Fruit fly (Drosophila melanogaster) whole organism, adult: ENCODE measurements around the gene Sarm.

ENCODE experiments used
- CG11617 ChIP-seq: fragments of 200-800 bp; sonication (Bioruptor generic); optimal IDR thresholded peaks from 2 replicates; lab custom pipeline; 2017; ENCODE audit warnings: mild to moderate bottlenecking, missing biosample characterization, missing genetic modification reagents, missing genetic modification characterization
- CG12768 ChIP-seq: fragments of 200-800 bp; sonication (Bioruptor generic); optimal IDR thresholded peaks from 2 replicates; lab custom pipeline; 2017; ENCODE audit warnings: missing biosample characterization, missing genetic modification characterization, mild to moderate bottlenecking, moderate library complexity, missing genetic modification reagents
- CG14711 ChIP-seq: fragments of 200-800 bp; sonication (Bioruptor generic); optimal IDR thresholded peaks from 2 replicates; lab custom pipeline; 2018; ENCODE audit warnings: missing biosample characterization, mild to moderate bottlenecking, missing genetic modification characterization, moderate library complexity
- CG1620 ChIP-seq: fragments of 200-800 bp; sonication (Bioruptor generic); optimal IDR thresholded peaks from 2 replicates; lab custom pipeline; 2016; ENCODE audit warnings: missing biosample characterization, missing genetic modification characterization
- CG33017 ChIP-seq: fragments of 200-800 bp; sonication (Bioruptor generic); optimal IDR thresholded peaks from 2 replicates; lab custom pipeline; 2018; ENCODE audit warnings: missing biosample characterization, mild to moderate bottlenecking, missing genetic modification characterization, moderate library complexity
- CG5204 ChIP-seq: fragments of 200-800 bp; sonication (Bioruptor generic); optimal IDR thresholded peaks from 2 replicates; lab custom pipeline; 2016; ENCODE audit warnings: missing biosample characterization, missing genetic modification characterization
- CG7045 ChIP-seq: fragments of 200-800 bp; sonication (Bioruptor generic); optimal IDR thresholded peaks from 2 replicates; lab custom pipeline; 2017; ENCODE audit warnings: missing biosample characterization, mild to moderate bottlenecking, missing genetic modification characterization
- CG7101 ChIP-seq: fragments of 200-800 bp; sonication (Bioruptor generic); optimal IDR thresholded peaks from 2 replicates; lab custom pipeline; 2018; ENCODE audit warnings: missing biosample characterization, mild to moderate bottlenecking, missing genetic modification characterization, moderate library complexity
- Clk ChIP-seq: fragments of 200-800 bp; sonication (Bioruptor generic); optimal IDR thresholded peaks from 2 replicates; lab custom pipeline; 2017; ENCODE audit warnings: missing biosample characterization, missing genetic modification characterization
- Crg-1 ChIP-seq: fragments of 200-800 bp; sonication (Bioruptor generic); optimal IDR thresholded peaks from 2 replicates; lab custom pipeline; 2016; ENCODE audit warnings: missing biosample characterization, missing genetic modification characterization
- Hr96 ChIP-seq: fragments of 200-800 bp; sonication (Bioruptor generic); optimal IDR thresholded peaks from 2 replicates; lab custom pipeline; 2016; ENCODE audit warnings: missing biosample characterization, missing genetic modification characterization
- Mnt ChIP-seq: fragments of 200-800 bp; sonication (Bioruptor generic); optimal IDR thresholded peaks from 2 replicates; lab custom pipeline; 2016; ENCODE audit warnings: missing biosample characterization, mild to moderate bottlenecking, missing genetic modification characterization
- bab1 ChIP-seq: fragments of 200-800 bp; sonication (Bioruptor generic); optimal IDR thresholded peaks from 3 replicates; lab custom pipeline; 2019; ENCODE audit warnings: missing biosample characterization, mild to moderate bottlenecking, missing genetic modification characterization, moderate library complexity
- cic ChIP-seq: fragments of 200-800 bp; sonication (Bioruptor generic); optimal IDR thresholded peaks from 2 replicates; lab custom pipeline; 2017; ENCODE audit warnings: missing biosample characterization, mild to moderate bottlenecking, missing genetic modification characterization, moderate library complexity
- cnc ChIP-seq, 2 experiments: fragments of >200 bp; optimal IDR thresholded peaks; 2 replicates each; lab custom pipeline; 2017
- kay ChIP-seq: fragments of 200-800 bp; sonication (Bioruptor generic); peaks from one replicate; lab custom pipeline; 2016; ENCODE audit warnings: missing biosample characterization, missing genetic modification characterization, borderline replicate concordance
- ovo ChIP-seq: fragments of 200-800 bp; sonication (Bioruptor generic); optimal IDR thresholded peaks from 2 replicates; lab custom pipeline; 2016; ENCODE audit warnings: missing biosample characterization, missing genetic modification characterization
- pad ChIP-seq: fragments of 200-800 bp; sonication (Bioruptor generic); optimal IDR thresholded peaks from 3 replicates; lab custom pipeline; 2017; ENCODE audit warnings: missing biosample characterization, missing genetic modification characterization, mild to moderate bottlenecking, moderate library complexity, missing genetic modification reagents
- tj ChIP-seq: fragments of 200-800 bp; sonication (Bioruptor generic); optimal IDR thresholded peaks from 3 replicates; lab custom pipeline; 2017; ENCODE audit warnings: missing biosample characterization, mild to moderate bottlenecking, missing genetic modification characterization, moderate library complexity
- toe ChIP-seq: fragments of 200-800 bp; sonication (Bioruptor generic); optimal IDR thresholded peaks from 2 replicates; lab custom pipeline; 2016; ENCODE audit warnings: missing biosample characterization, missing genetic modification characterization

Gene Sarm

dm6 chr3L:8096106-8096558 lies 32.5 kb downstream of the Sarm start:
- TF ChIP-seq CG7045 (GFP tag; lab: Kevin White, UChicago), result peak; percentile 99
- peak; percentile 99 for TF ChIP-seq CG11617 (GFP tag; lab: Kevin White, UChicago)
- peak; percentile 96 for TF ChIP-seq toe
- peak; percentile 94 for TF ChIP-seq Crg-1
- peak; percentile 98 for TF ChIP-seq CG7101
- TF ChIP-seq ovo (GFP tag; lab: Kevin White, UChicago), result peak; percentile 96
- peak; percentile 93 for TF ChIP-seq Mnt (GFP tag; lab: Kevin White, UChicago)
- TF ChIP-seq CG1620, result peak; percentile 87
- peak; percentile 96 for TF ChIP-seq bab1 (GFP tag; lab: Kevin White, UChicago)
- peak; percentile 90 for TF ChIP-seq pad (GFP tag; lab: Kevin White, UChicago)
- TF ChIP-seq CG12768, result peak; percentile 99
- peak; percentile 96 for TF ChIP-seq Clk (GFP tag; lab: Kevin White, UChicago)
- TF ChIP-seq CG33017, result peak; percentile 98
- peak; percentile 94 for TF ChIP-seq CG14711 (tag; lab: Kevin White, UChicago)
- peak; percentile 98 for TF ChIP-seq kay
- TF ChIP-seq Hr96, result peak; percentile 89
- peak; percentile 85 for TF ChIP-seq cic
- peak; percentile 92 for TF ChIP-seq tj
- no peak for TF ChIP-seq cnc (optimal IDR thresholded peaks at IDR 0.05; lab: Kevin White, UChicago)
- TF ChIP-seq CG5204 (GFP tag; lab: Kevin White, UChicago), result peak; percentile 95

DNA sequence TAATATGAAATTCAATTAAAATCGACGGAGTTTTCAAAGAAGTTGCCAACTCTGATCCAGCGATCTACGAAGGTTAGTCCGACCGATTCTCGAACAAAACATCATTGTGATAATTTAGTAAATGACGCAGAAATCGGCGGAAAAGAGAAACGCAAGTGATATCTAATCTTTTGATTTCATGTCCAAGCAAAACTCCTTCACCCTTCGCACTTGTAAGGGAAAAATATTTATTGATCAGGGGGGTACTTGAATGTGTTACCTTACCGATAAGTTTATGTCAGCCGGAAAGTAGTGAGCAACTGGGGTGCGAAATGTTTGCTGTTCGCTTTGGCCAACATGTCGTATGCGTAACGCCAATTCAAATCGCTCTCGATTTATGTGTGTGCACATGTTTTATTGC lies 33.4 kb downstream of the Sarm start:
- TF ChIP-seq CG5204 (GFP tag; lab: Kevin White, UChicago) (no peak), CG1620 (no peak), cic (no peak), CG11617 (GFP tag; lab: Kevin White, UChicago) (no peak), CG7101 (no peak), Crg-1 (no peak), CG12768 (no peak), cnc (optimal IDR thresholded peaks at IDR 0.05; lab: Kevin White, UChicago) (no peak), Hr96 (no peak), CG33017 (no peak), kay (no peak), tj (no peak), pad (GFP tag; lab: Kevin White, UChicago) (no peak)

DNA sequence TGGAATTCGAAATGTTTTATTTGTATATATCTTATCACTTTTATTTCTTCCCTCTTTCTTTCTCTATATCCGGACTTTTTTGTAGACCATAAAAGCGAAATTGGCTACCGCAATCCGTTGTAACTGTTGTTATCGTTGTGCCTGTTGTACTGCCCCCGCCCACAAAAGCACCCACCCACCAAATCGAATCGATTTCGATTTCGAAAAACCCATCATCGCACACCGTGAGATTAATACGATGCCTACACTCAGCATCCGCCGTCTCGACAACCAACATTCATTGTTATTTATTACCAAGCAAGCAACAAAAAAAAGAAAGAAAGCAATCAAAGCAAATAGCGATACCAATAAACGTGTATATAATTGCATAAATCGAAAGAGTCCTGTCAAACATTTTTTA lies 44.5 kb downstream of the Sarm start:
- no peak for TF ChIP-seq CG12768
- no peak for TF ChIP-seq Crg-1
- TF ChIP-seq toe, result no peak
- TF ChIP-seq CG7101, result no peak
- no peak for TF ChIP-seq pad (GFP tag; lab: Kevin White, UChicago)
- no peak for TF ChIP-seq CG5204 (GFP tag; lab: Kevin White, UChicago)
- no peak for TF ChIP-seq CG14711 (tag; lab: Kevin White, UChicago)
- no peak for TF ChIP-seq bab1 (GFP tag; lab: Kevin White, UChicago)
- no peak for TF ChIP-seq cic
- no peak for TF ChIP-seq CG7045 (GFP tag; lab: Kevin White, UChicago)
- no peak for TF ChIP-seq cnc (optimal IDR thresholded peaks at IDR 0.05; lab: Kevin White, UChicago)
- no peak for TF ChIP-seq CG1620

dm6 chr3L:8108886-8109285 lies 45.2 kb downstream of the Sarm start, which contains the start of gene fan:
Gene fan (plus strand): TSS chr3L:8109132.
- TF ChIP-seq Hr96 (no peak), CG11617 (GFP tag; lab: Kevin White, UChicago) (no peak), CG12768 (no peak), Crg-1 (no peak), pad (GFP tag; lab: Kevin White, UChicago) (no peak), CG1620 (no peak), cnc (optimal IDR thresholded peaks at IDR 0.05; lab: Kevin White, UChicago) (no peak)

DNA sequence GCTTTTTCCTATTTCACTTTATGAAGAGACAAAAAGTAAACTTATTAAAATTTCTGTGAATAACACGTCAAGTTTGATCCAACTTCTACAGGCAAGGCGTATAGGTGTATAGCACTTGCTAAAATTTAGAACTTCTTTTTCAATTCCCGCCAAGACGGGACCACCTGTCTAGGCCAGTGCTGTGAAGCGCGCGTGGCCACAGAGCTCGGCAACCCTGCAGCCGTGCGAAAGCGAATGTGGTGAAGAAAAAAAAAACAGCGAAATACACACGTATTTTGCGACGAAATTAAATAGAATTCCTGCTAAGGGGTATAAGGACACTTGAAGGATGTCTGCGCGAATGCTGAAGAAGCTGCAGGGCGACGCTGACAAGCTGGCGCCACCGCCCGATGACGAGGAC lies 46.5 kb downstream of the Sarm start, which contains the start of gene Nulp1:
Nulp1 (plus strand) TSS at position 198 of the 400 bp plus-strand sequence.
- TF ChIP-seq Clk (GFP tag; lab: Kevin White, UChicago) (no peak), CG12768 (peak; percentile 40), CG7101 (peak; percentile 22), bab1 (GFP tag; lab: Kevin White, UChicago) (peak; percentile 33), CG33017 (peak; percentile 2), toe (no peak), pad (GFP tag; lab: Kevin White, UChicago) (peak; percentile 46), Crg-1 (peak; percentile 74), CG1620 (peak; percentile 57), Hr96 (no peak), ovo (GFP tag; lab: Kevin White, UChicago) (no peak), Mnt (GFP tag; lab: Kevin White, UChicago) (peak; percentile 73), CG14711 (tag; lab: Kevin White, UChicago) (peak; percentile 98)

- TF ChIP-seq CG5204 (GFP tag; lab: Kevin White, UChicago) (no peak), CG33017 (peak; percentile 79), CG12768 (peak; percentile 91), CG14711 (tag; lab: Kevin White, UChicago) (peak; percentile 77), cic (peak; percentile 77), Hr96 (no peak), Crg-1 (peak; percentile 94), kay (peak; percentile 99), Mnt (GFP tag; lab: Kevin White, UChicago) (peak; percentile 95), CG1620 (peak; percentile 89), toe (no peak), bab1 (GFP tag; lab: Kevin White, UChicago) (peak; percentile 88), Clk (GFP tag; lab: Kevin White, UChicago) (peak; percentile 78), ovo (GFP tag; lab: Kevin White, UChicago) (peak; percentile 72), CG11617 (GFP tag; lab: Kevin White, UChicago) (peak; percentile 84), cnc (optimal IDR thresholded peaks at IDR 0.05; lab: Kevin White, UChicago) (no peak), pad (GFP tag; lab: Kevin White, UChicago) (peak; percentile 79), CG7101 (peak; percentile 86), tj (peak; percentile 56), CG7045 (GFP tag; lab: Kevin White, UChicago) (peak; percentile 88)
Observed at dm6 chr3L:8115864-8116528, 52.3 kb downstream of the Sarm start, which contains the start of the genes Arp3 and msk. Gene Arp3 (minus strand): TSS chr3L:8115902. Gene msk (plus strand): TSS chr3L:8116179.
